Worm (Caenorhabditis elegans) whole organism, L4 larva: ENCODE data around the gene C33C12.1.
"Not testable (repeated sequence)": the region's sequence is repeated elsewhere in the genome, so short reads cannot be mapped to it uniquely, and the experiment has no call there.

ENCODE experiments used
- D1046.2 ChIP-seq: fragments of 200-800 bp; sonication (Bioruptor generic); IDR thresholded peaks from 2 replicates; pipeline ENCODE4 v1.3.6; 2022; ENCODE audit warnings: missing genetic modification characterization, missing compliant biosample characterization
- T20F7.1 ChIP-seq: fragments of 200-800 bp; sonication (Bioruptor generic); optimal IDR thresholded peaks from 2 replicates; lab custom pipeline; 2018; ENCODE audit warnings: mild to moderate bottlenecking, missing genetic modification characterization, missing compliant biosample characterization
- Y75B8A.6 ChIP-seq: fragments of 200-800 bp; sonication (Bioruptor generic); IDR thresholded peaks from 2 replicates; pipeline ENCODE4 v1.3.6; 2022; ENCODE audit warnings: missing genetic modification reagents, missing genetic modification characterization, missing compliant biosample characterization
- ZK337.2 ChIP-seq: fragments of 200-800 bp; sonication (Bioruptor generic); IDR thresholded peaks from 2 replicates; pipeline ENCODE4 v1.3.6; 2022; ENCODE audit warnings: missing genetic modification reagents, missing genetic modification characterization, missing compliant biosample characterization
- aha-1 ChIP-seq: fragments of 150-350 bp; peaks from one replicate; lab custom pipeline; 2014; ENCODE audit warnings: missing biosample characterization, missing genetic modification characterization
- arid-1 ChIP-seq: fragments of 200-800 bp; sonication (Bioruptor generic); conservative IDR thresholded peaks from 2 replicates; pipeline ENCODE4 v1.3.6; 2022; ENCODE audit warnings: missing genetic modification reagents, missing genetic modification characterization, missing compliant biosample characterization
- attf-4 ChIP-seq: sonication (generic microtip); optimal IDR thresholded peaks from 3 replicates; lab custom pipeline; 2017; ENCODE audit warnings: missing biosample characterization, missing genetic modification characterization
- daf-12 ChIP-seq: fragments of 150-350 bp; optimal IDR thresholded peaks from 2 replicates; lab custom pipeline; 2014; ENCODE audit warnings: missing biosample characterization, missing genetic modification reagents, missing genetic modification characterization
- daf-16 ChIP-seq, 3 experiments: sonication (generic microtip); optimal IDR thresholded peaks; 2 replicates each; lab custom pipeline; 2016 to 2017; ENCODE audit warnings: missing genetic modification characterization in 3 of 3, missing genetic modification reagents in 3 of 3, mild to moderate bottlenecking in 2 of 3, missing compliant biosample characterization in 2 of 3, missing biosample characterization in 1 of 3, moderate library complexity in 1 of 3
- daf-19 ChIP-seq: fragments of 200-800 bp; sonication (Bioruptor generic); conservative IDR thresholded peaks from 2 replicates; pipeline ENCODE4 v1.3.6; 2022; ENCODE audit warnings: missing genetic modification characterization, missing compliant biosample characterization
- dmd-9 ChIP-seq: fragments of 200-800 bp; sonication (Bioruptor generic); IDR thresholded peaks from 2 replicates; pipeline ENCODE4 v1.3.6; 2022; ENCODE audit warnings: missing genetic modification reagents, missing genetic modification characterization, missing compliant biosample characterization
- egl-43 ChIP-seq: fragments of 200-800 bp; sonication (Bioruptor generic); IDR thresholded peaks from 2 replicates; pipeline ENCODE4 v1.3.6; 2022; ENCODE audit warnings: missing genetic modification reagents, missing genetic modification characterization, missing compliant biosample characterization
- fkh-10 ChIP-seq: fragments of 150-350 bp; optimal IDR thresholded peaks from 2 replicates; lab custom pipeline; 2014; ENCODE audit warnings: missing biosample characterization, missing genetic modification reagents, missing genetic modification characterization
- hif-1 ChIP-seq, 2 experiments: sonication (generic microtip); optimal IDR thresholded peaks; 2 replicates each; lab custom pipeline; 2016 to 2017; ENCODE audit warnings: missing compliant biosample characterization in 2 of 2, missing genetic modification characterization in 2 of 2, missing genetic modification reagents in 2 of 2, missing genotype in 2 of 2, mild to moderate bottlenecking in 1 of 2
- lin-1 ChIP-seq: fragments of 200-800 bp; sonication (Bioruptor generic); IDR thresholded peaks from 2 replicates; pipeline ENCODE4 v1.3.6; 2022; ENCODE audit warnings: missing genetic modification reagents, missing genetic modification characterization, missing compliant biosample characterization
- lin-39 ChIP-seq: fragments of 150-350 bp; optimal IDR thresholded peaks from 2 replicates; lab custom pipeline; 2014; ENCODE audit warnings: missing biosample characterization, missing genetic modification reagents, missing genetic modification characterization
- lir-3 ChIP-seq: sonication (generic microtip); optimal IDR thresholded peaks from 2 replicates; lab custom pipeline; 2016; ENCODE audit warnings: mild to moderate bottlenecking, missing genetic modification characterization, missing compliant biosample characterization
- lsy-2 ChIP-seq, 2 experiments: fragments of 150-350 bp in 1 of 2; sonication (generic microtip) in 1 of 2; optimal IDR thresholded peaks; 2 replicates each; lab custom pipeline; 2014 to 2017; ENCODE audit warnings: missing biosample characterization in 2 of 2, missing genetic modification characterization in 2 of 2
- nhr-28 ChIP-seq: fragments of 150-350 bp; optimal IDR thresholded peaks from 2 replicates; lab custom pipeline; 2014; ENCODE audit warnings: missing biosample characterization, missing genetic modification characterization
- nhr-42 ChIP-seq: fragments of 200-800 bp; sonication (Bioruptor generic); IDR thresholded peaks from 2 replicates; pipeline ENCODE4 v1.3.6; 2022; ENCODE audit warnings: missing genetic modification characterization, missing compliant biosample characterization
- pqm-1 ChIP-seq: sonication (generic microtip); optimal IDR thresholded peaks from 2 replicates; lab custom pipeline; 2017; ENCODE audit warnings: missing biosample characterization, missing genetic modification characterization
- rbr-2 ChIP-seq: sonication (generic microtip); optimal IDR thresholded peaks from 2 replicates; lab custom pipeline; 2016; ENCODE audit warnings: missing genotype, missing genetic modification characterization, missing compliant biosample characterization
- set-16 ChIP-seq: fragments of 200-800 bp; sonication (Bioruptor generic); IDR thresholded peaks from 2 replicates; pipeline ENCODE4 v1.3.6; 2022; ENCODE audit warnings: missing genetic modification reagents, missing genetic modification characterization, missing compliant biosample characterization
- snpc-4 ChIP-seq: fragments of 150-350 bp; optimal IDR thresholded peaks from 2 replicates; lab custom pipeline; 2014; ENCODE audit warnings: missing biosample characterization, missing genetic modification characterization
- tag-97 ChIP-seq: fragments of 200-800 bp; sonication (Bioruptor generic); IDR thresholded peaks from 2 replicates; pipeline ENCODE4 v1.3.6; 2022; ENCODE audit warnings: missing genetic modification characterization, missing compliant biosample characterization
- tra-1 ChIP-seq: fragments of 200-800 bp; sonication (Bioruptor generic); IDR thresholded peaks from 2 replicates; pipeline ENCODE4 v1.3.6; 2022; ENCODE audit warnings: missing genetic modification reagents, missing genetic modification characterization, missing compliant biosample characterization
- unc-62 ChIP-seq, 3 experiments: fragments of 150-350 bp in 1 of 3; sonication (generic microtip); optimal IDR thresholded peaks in 2 of 3; peaks in 1 of 3; 1 replicate in 1 of 3; 2 replicates in 2 of 3; lab custom pipeline; 2014 to 2017; ENCODE audit warnings: missing biosample characterization in 3 of 3, missing genetic modification characterization in 3 of 3, missing genetic modification reagents in 3 of 3, missing genotype in 1 of 3
- vab-7 ChIP-seq: fragments of 200-800 bp; sonication (Bioruptor generic); IDR thresholded peaks from 2 replicates; pipeline ENCODE4 v1.3.6; 2022; ENCODE audit warnings: missing genetic modification reagents, missing genetic modification characterization, missing compliant biosample characterization
- zfp-2 ChIP-seq: sonication (generic microtip); optimal IDR thresholded peaks from 2 replicates; lab custom pipeline; 2016; ENCODE audit warnings: mild to moderate bottlenecking, missing genetic modification characterization, missing compliant biosample characterization
- zip-11 ChIP-seq: fragments of 200-800 bp; sonication (Bioruptor generic); IDR thresholded peaks from 2 replicates; pipeline ENCODE4 v1.3.6; 2022; ENCODE audit warnings: missing genetic modification characterization, missing compliant biosample characterization
- ztf-11 ChIP-seq: fragments of 150-350 bp; optimal IDR thresholded peaks from 2 replicates; lab custom pipeline; 2014; ENCODE audit warnings: missing biosample characterization, missing genetic modification characterization

Gene C33C12.1

ce11 chrII:2150485-2150985, 47.5 kb upstream of the C33C12.1 start, which contains the start of the genes C40A11.7 and C40A11.8:
TSS of gene C40A11.7 (minus strand) at chrII:2150585.
TSS of gene C40A11.8 (minus strand) at chrII:2150935.
- TF ChIP-seq tra-1 (no peak), aha-1 (peak; percentile 42), D1046.2 (no peak), vab-7 (GFP tag; lab: Robert Waterston, UW) (no peak), nhr-28 (no peak), zfp-2 (tag; lab: Kevin White, UChicago) (no peak), daf-12 (tag; lab: Kevin White, UChicago) (no peak), daf-16 (GFP tag; optimal IDR thresholded peaks at IDR 0.05; lab: Kevin White, UChicago) (no peak), daf-16 (tag; optimal IDR thresholded peaks at IDR 0.05; lab: Kevin White, UChicago) (no peak)
- TF ChIP-seq, all 104 proteins: peak for 1

- TF ChIP-seq nhr-28 = peak; percentile 14
- no peak for TF ChIP-seq attf-4 (tag; lab: Kevin White, UChicago)
- peak; percentile 51 for TF ChIP-seq pqm-1 (tag; lab: Kevin White, UChicago)
Measured at ce11 chrII:2152455-2152854, 45.6 kb upstream of the C33C12.1 start.

- TF ChIP-seq daf-19 (GFP tag; lab: Robert Waterston, UW); T20F7.1 (GFP tag; lab: Kevin White, UChicago); zip-11 (GFP tag; lab: Robert Waterston, UW): not testable (repeated sequence)
- TF ChIP-seq, all 104 proteins: peak for 0; not testable (repeated sequence) for 104
Measured at ce11 chrII:2153708-2154107, 44.3 kb upstream of the C33C12.1 start, which contains the start of gene math-18. TSS of gene math-18 (plus strand) at chrII:2154008.

ce11 chrII:2163370-2163882, 34.6 kb upstream of the C33C12.1 start, which contains the start of gene C33C12.11:
TSS of gene C33C12.11 (minus strand) at chrII:2163832.
- TF ChIP-seq set-16 (GFP tag; lab: Robert Waterston, UW) = peak; percentile 87

ce11 chrII:2166376-2166775, 31.7 kb upstream of the C33C12.1 start, which contains the start of gene C33C12.4:
TSS of gene C33C12.4 (minus strand) at chrII:2166476.
- no peak for TF ChIP-seq lin-1
- TF ChIP-seq fkh-10 (GFP tag; lab: Kevin White, UChicago) = no peak
- no peak for TF ChIP-seq Y75B8A.6 (GFP tag; lab: Robert Waterston, UW)
- TF ChIP-seq lin-39 (tag; lab: Kevin White, UChicago) = no peak
- TF ChIP-seq snpc-4 (tag; lab: Kevin White, UChicago) = no peak
- no peak for TF ChIP-seq daf-12 (tag; lab: Kevin White, UChicago)
- TF ChIP-seq lir-3 (tag; lab: Kevin White, UChicago) = no peak
- no peak for TF ChIP-seq nhr-42 (GFP tag; lab: Robert Waterston, UW)
- no peak for TF ChIP-seq hif-1 (tag; optimal IDR thresholded peaks at IDR 0.05; lab: Kevin White, UChicago)

- TF ChIP-seq egl-43 (GFP tag; lab: Robert Waterston, UW) (no peak), arid-1 (no peak), unc-62 (GFP tag; optimal IDR thresholded peaks at IDR 0.05 in 1 of 2; lab: Kevin White, UChicago) (peak in 1 of 2 experiments; percentile 91), unc-62 (tag; optimal IDR thresholded peaks at IDR 0.05; lab: Kevin White, UChicago) (no peak), ZK337.2 (GFP tag; lab: Robert Waterston, UW) (no peak), ztf-11 (tag; lab: Kevin White, UChicago) (no peak), dmd-9 (GFP tag; lab: Robert Waterston, UW) (no peak), rbr-2 (tag; lab: Kevin White, UChicago) (no peak), tag-97 (GFP tag; lab: Robert Waterston, UW) (no peak), lsy-2 (tag; optimal IDR thresholded peaks at IDR 0.05; lab: Kevin White, UChicago) (no peak)
Measured at ce11 chrII:2168374-2168773, 29.7 kb upstream of the C33C12.1 start, which contains the start of gene fbxb-38. TSS of gene fbxb-38 (minus strand) at chrII:2168763.
